Worm (Caenorhabditis elegans): ENCODE results near the gene F02C12.1.
"Not testable (repeated sequence)": the region's sequence is repeated elsewhere in the genome, so short reads cannot be mapped to it uniquely, and the experiment has no call there.

The F02C12.1 gene

ce11 chrX:13421068-13421467 lies 19.2 kb downstream of the F02C12.1 start (continued):
- TF ChIP-seq sdz-12 (GFP tag; optimal IDR thresholded peaks at IDR 0.05): no peak

DNA sequence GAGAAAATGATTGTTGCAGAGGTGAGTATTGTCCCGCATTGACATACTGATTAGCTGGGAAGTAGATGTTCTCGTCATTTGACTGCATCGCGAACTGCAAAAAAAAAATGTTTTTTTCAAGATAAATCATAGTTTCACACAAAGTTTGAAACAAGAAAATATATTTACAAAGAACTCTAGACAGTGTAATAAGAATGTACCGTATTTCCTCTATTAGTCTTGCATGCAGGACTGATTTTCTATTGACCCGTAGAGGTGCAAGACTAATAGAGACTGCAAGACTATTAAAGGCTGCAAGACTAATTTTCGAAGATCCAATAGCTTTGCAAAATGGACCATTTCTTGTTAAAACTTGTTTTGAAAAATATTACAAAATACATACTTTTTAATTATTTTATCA lies 21.5 kb downstream of the F02C12.1 start, which contains the start of gene fkh-3:
fkh-3 (minus strand) TSS at position 101 of the 400 bp plus-strand sequence.
- TF ChIP-seq aha-1 (tag) (peak; percentile 27), mes-2 (tag; optimal IDR thresholded peaks at IDR 0.05; ENCODE audit: poor library complexity, severe bottlenecking) (no peak)

DNA sequence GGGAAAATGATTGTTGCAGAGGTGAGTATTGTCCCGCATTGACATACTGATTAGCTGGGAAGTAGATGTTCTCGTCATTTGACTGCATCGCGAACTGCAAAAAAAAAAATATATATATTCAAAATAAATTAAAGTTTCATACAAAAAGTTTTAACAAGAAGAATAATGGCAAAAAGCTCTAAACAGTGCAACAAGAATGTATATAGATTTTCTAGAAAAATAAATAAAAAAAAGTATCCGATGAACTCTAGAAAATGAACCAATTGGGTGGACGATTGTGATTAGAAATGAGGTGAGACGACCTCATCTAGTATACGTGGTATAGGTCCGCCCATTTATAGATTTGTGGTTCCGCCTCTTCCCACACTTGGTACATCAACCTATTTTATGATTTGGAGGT lies 26.9 kb downstream of the F02C12.1 start, which contains the start of gene fkh-4:
fkh-4 (minus strand) TSS at position 101 of the 400 bp plus-strand sequence.
- TF ChIP-seq madf-9 (GFP tag; conservative IDR thresholded peaks at IDR 0.05); daf-16 (GFP tag; optimal IDR thresholded peaks at IDR 0.05); daf-16 (tag; optimal IDR thresholded peaks at IDR 0.05); cey-2 (tag; optimal IDR thresholded peaks at IDR 0.05; ENCODE audit: borderline replicate concordance, insufficient read depth): not testable (repeated sequence)

- TF ChIP-seq nhr-237 (tag; optimal IDR thresholded peaks at IDR 0.05); zfp-3 (GFP tag; conservative IDR thresholded peaks at IDR 0.05); snpc-4 (tag; optimal IDR thresholded peaks at IDR 0.05): not testable (repeated sequence)
Measured at ce11 chrX:13431388-13431787, 29.5 kb downstream of the F02C12.1 start, which contains the start of gene C29F7.10. Gene C29F7.10, minus strand, starts transcription at chrX:13431488.

ce11 chrX:13435116-13435515 lies 33.2 kb downstream of the F02C12.1 start:
- TF ChIP-seq nhr-25 (tag; optimal IDR thresholded peaks at IDR 0.05; ENCODE audit: borderline replicate concordance, insufficient read depth) (no peak), daf-16 (GFP tag; optimal IDR thresholded peaks at IDR 0.05) (no peak), daf-16 (tag; optimal IDR thresholded peaks at IDR 0.05) (no peak), jun-1 (tag; optimal IDR thresholded peaks at IDR 0.05) (no peak), mxl-3 (GFP tag; optimal IDR thresholded peaks at IDR 0.05) (no peak), nhr-6 (tag; optimal IDR thresholded peaks at IDR 0.05) (no peak), T20F7.1 (GFP tag; optimal IDR thresholded peaks at IDR 0.05) (no peak), daf-8 (GFP tag; IDR thresholded peaks at IDR 0.05) (no peak), zip-11 (GFP tag; IDR thresholded peaks at IDR 0.05) (no peak), dmd-6 (GFP tag; IDR thresholded peaks at IDR 0.05) (no peak), pha-4 (GFP tag; IDR thresholded peaks at IDR 0.05) (no peak), pha-4 (tag; optimal IDR thresholded peaks at IDR 0.05) (no peak)

- TF ChIP-seq zip-2 (tag; optimal IDR thresholded peaks at IDR 0.05) (no peak), daf-16 (GFP tag; optimal IDR thresholded peaks at IDR 0.05) (no peak), daf-16 (tag; optimal IDR thresholded peaks at IDR 0.05) (peak; percentile 0), fos-1 (tag; optimal IDR thresholded peaks at IDR 0.05) (no peak), lin-29 (GFP tag; IDR thresholded peaks at IDR 0.05) (no peak), ZK337.2 (GFP tag; IDR thresholded peaks at IDR 0.05) (0 out of 2 replicates have a peak, but pooled peaks have one; percentile 2)
Measured at ce11 chrX:13435790-13436472, 34.0 kb downstream of the F02C12.1 start, which contains the start of gene jmjd-3.3. Gene jmjd-3.3, plus strand, starts transcription at chrX:13436422.

DNA sequence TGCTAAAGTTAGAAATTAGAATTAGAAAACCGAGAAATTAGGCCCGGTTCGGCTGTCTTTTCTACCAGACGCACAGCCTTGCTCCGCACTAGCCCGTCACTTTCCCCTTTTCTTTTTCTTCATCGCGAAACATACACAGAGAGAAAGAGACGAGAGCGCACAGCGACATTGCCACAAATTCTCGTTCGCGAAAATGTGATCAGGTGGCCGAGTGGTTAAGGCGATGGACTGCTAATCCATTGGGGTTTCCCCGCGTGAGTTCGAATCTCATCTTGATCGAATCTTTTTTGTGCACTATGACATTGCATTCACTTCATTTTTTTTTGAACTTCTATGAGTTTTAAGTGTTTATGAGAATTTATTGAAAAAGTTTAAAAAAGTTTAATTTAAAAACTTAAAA lies 40.6 kb downstream of the F02C12.1 start:
- TF ChIP-seq arid-1 (GFP tag; conservative IDR thresholded peaks at IDR 0.05): 0 out of 2 replicates have a peak, but pooled peaks have one; percentile 53
- TF ChIP-seq egl-43 (GFP tag; IDR thresholded peaks at IDR 0.05): peak; percentile 83
- TF ChIP-seq nhr-77 (tag; optimal IDR thresholded peaks at IDR 0.05): peak; percentile 19
- TF ChIP-seq T20F7.1 (GFP tag; optimal IDR thresholded peaks at IDR 0.05): no peak
- TF ChIP-seq hlh-30 (tag; optimal IDR thresholded peaks at IDR 0.05; ENCODE audit: insufficient read depth): peak; percentile 70
- 0 out of 2 replicates have a peak, but pooled peaks have one; percentile 69 for TF ChIP-seq D1046.2 (GFP tag; IDR thresholded peaks at IDR 0.05)
- peak; percentile 16 for TF ChIP-seq nhr-6 (tag; optimal IDR thresholded peaks at IDR 0.05)
- no peak for TF ChIP-seq lir-3 (tag; optimal IDR thresholded peaks at IDR 0.05)
- peak; percentile 62; the same call in 1 of the 2 replicates for TF ChIP-seq ceh-20 (GFP tag; IDR thresholded peaks at IDR 0.05)
- TF ChIP-seq egl-27 (tag; optimal IDR thresholded peaks at IDR 0.05): no peak
- TF ChIP-seq jun-1 (tag; optimal IDR thresholded peaks at IDR 0.05): peak; percentile 20
- no peak for TF ChIP-seq dmd-9 (GFP tag; IDR thresholded peaks at IDR 0.05)
- TF ChIP-seq php-3 (GFP tag; IDR thresholded peaks at IDR 0.05): peak; percentile 27; the same call in 1 of the 2 replicates
- no peak for TF ChIP-seq set-16 (GFP tag; IDR thresholded peaks at IDR 0.05)
- TF ChIP-seq ceh-82 (tag; optimal IDR thresholded peaks at IDR 0.05): no peak
- TF ChIP-seq ztf-7 (tag; optimal IDR thresholded peaks at IDR 0.05): peak; percentile 51
- 0 out of 2 replicates have a peak, but pooled peaks have one; percentile 14 for TF ChIP-seq ctbp-1 (GFP tag; IDR thresholded peaks at IDR 0.05)
